Worm (Caenorhabditis elegans): ENCODE measurements around the gene T01D1.7.

Gene T01D1.7

ce11 chrII:175868-176267, 2.3 kb upstream of the T01D1.7 start, which contains the start of gene T01D1.3:
Gene T01D1.3, minus strand, starts transcription at chrII:175968.
- TF ChIP-seq W03F9.2 (tag; optimal IDR thresholded peaks at IDR 0.05): no peak
- no peak for TF ChIP-seq dao-5 (tag; optimal IDR thresholded peaks at IDR 0.05)
- no peak for TF ChIP-seq him-1 (tag; optimal IDR thresholded peaks at IDR 0.05)

- TF ChIP-seq W03F9.2 (tag; optimal IDR thresholded peaks at IDR 0.05): no peak
- TF ChIP-seq him-1 (tag; optimal IDR thresholded peaks at IDR 0.05): no peak
- TF ChIP-seq dao-5 (tag; optimal IDR thresholded peaks at IDR 0.05): no peak
Observed at ce11 chrII:163229-163628, 10.3 kb downstream of the T01D1.7 start.

ce11 chrII:162182-162581, 11.4 kb downstream of the T01D1.7 start, which contains the start of gene etr-1:
Gene etr-1, plus strand, starts transcription at chrII:162374.
- TF ChIP-seq him-1 (tag; optimal IDR thresholded peaks at IDR 0.05): no peak
- TF ChIP-seq W03F9.2 (tag; optimal IDR thresholded peaks at IDR 0.05): no peak
- TF ChIP-seq dao-5 (tag; optimal IDR thresholded peaks at IDR 0.05): no peak

ce11 chrII:161275-161674, 12.3 kb downstream of the T01D1.7 start:
- TF ChIP-seq him-1 (tag; optimal IDR thresholded peaks at IDR 0.05): no peak
- no peak for TF ChIP-seq dao-5 (tag; optimal IDR thresholded peaks at IDR 0.05)
- TF ChIP-seq W03F9.2 (tag; optimal IDR thresholded peaks at IDR 0.05): no peak

ce11 chrII:160561-161123, 12.9 kb downstream of the T01D1.7 start:
- TF ChIP-seq him-1 (tag; optimal IDR thresholded peaks at IDR 0.05): no peak
- no peak for TF ChIP-seq dao-5 (tag; optimal IDR thresholded peaks at IDR 0.05)
- no peak for TF ChIP-seq W03F9.2 (tag; optimal IDR thresholded peaks at IDR 0.05)

- TF ChIP-seq W03F9.2 (tag; optimal IDR thresholded peaks at IDR 0.05) (peak; percentile 3), dao-5 (tag; optimal IDR thresholded peaks at IDR 0.05) (no peak)
Observed at ce11 chrII:159294-159922, 14.2 kb downstream of the T01D1.7 start.

ce11 chrII:158004-158731, 15.4 kb downstream of the T01D1.7 start:
- TF ChIP-seq him-1 (tag; optimal IDR thresholded peaks at IDR 0.05) (no peak), W03F9.2 (tag; optimal IDR thresholded peaks at IDR 0.05) (no peak), dao-5 (tag; optimal IDR thresholded peaks at IDR 0.05) (no peak)

ce11 chrII:156999-157499, 16.5 kb downstream of the T01D1.7 start:
- TF ChIP-seq dao-5 (tag; optimal IDR thresholded peaks at IDR 0.05) (no peak), W03F9.2 (tag; optimal IDR thresholded peaks at IDR 0.05) (no peak), him-1 (tag; optimal IDR thresholded peaks at IDR 0.05) (no peak)

- TF ChIP-seq him-1 (tag; optimal IDR thresholded peaks at IDR 0.05): peak; percentile 73
- TF ChIP-seq dao-5 (tag; optimal IDR thresholded peaks at IDR 0.05): no peak
- peak; percentile 90 for TF ChIP-seq W03F9.2 (tag; optimal IDR thresholded peaks at IDR 0.05)
Observed at ce11 chrII:155904-156303, 17.7 kb downstream of the T01D1.7 start, which contains the start of gene mrpl-28. Gene mrpl-28, minus strand, starts transcription at chrII:156009.

- no peak for TF ChIP-seq him-1 (tag; optimal IDR thresholded peaks at IDR 0.05)
Observed at ce11 chrII:152283-152682, 21.3 kb downstream of the T01D1.7 start, which contains the start of gene T25D3.3. Gene T25D3.3, plus strand, starts transcription at chrII:152583.

ce11 chrII:151495-151894, 22.1 kb downstream of the T01D1.7 start:
- TF ChIP-seq him-1 (tag; optimal IDR thresholded peaks at IDR 0.05) (no peak), W03F9.2 (tag; optimal IDR thresholded peaks at IDR 0.05) (no peak), dao-5 (tag; optimal IDR thresholded peaks at IDR 0.05) (no peak)

- TF ChIP-seq dao-5 (tag; optimal IDR thresholded peaks at IDR 0.05) (no peak), W03F9.2 (tag; optimal IDR thresholded peaks at IDR 0.05) (no peak), him-1 (tag; optimal IDR thresholded peaks at IDR 0.05) (no peak)
Observed at ce11 chrII:146933-147332, 26.6 kb downstream of the T01D1.7 start, which contains the start of gene T25D3.4. Gene T25D3.4, plus strand, starts transcription at chrII:147233.

ce11 chrII:135166-135565, 38.4 kb downstream of the T01D1.7 start, which contains the start of gene K10B4.1:
Gene K10B4.1, plus strand, starts transcription at chrII:135466.
- no peak for TF ChIP-seq dao-5 (tag; optimal IDR thresholded peaks at IDR 0.05)
- TF ChIP-seq W03F9.2 (tag; optimal IDR thresholded peaks at IDR 0.05): no peak
- TF ChIP-seq him-1 (tag; optimal IDR thresholded peaks at IDR 0.05): no peak
